Fruit fly (Drosophila melanogaster) S2 (cell line): ENCODE data around the gene mdy.

Experiments
- CG8478 ChIP-seq: fragments of >200 bp; optimal IDR thresholded peaks from 2 replicates; lab custom pipeline; 2018
- CTCF ChIP-seq, 2 experiments: fragments of >200 bp; optimal IDR thresholded peaks; 2 replicates each; lab custom pipeline; 2018

DNA sequence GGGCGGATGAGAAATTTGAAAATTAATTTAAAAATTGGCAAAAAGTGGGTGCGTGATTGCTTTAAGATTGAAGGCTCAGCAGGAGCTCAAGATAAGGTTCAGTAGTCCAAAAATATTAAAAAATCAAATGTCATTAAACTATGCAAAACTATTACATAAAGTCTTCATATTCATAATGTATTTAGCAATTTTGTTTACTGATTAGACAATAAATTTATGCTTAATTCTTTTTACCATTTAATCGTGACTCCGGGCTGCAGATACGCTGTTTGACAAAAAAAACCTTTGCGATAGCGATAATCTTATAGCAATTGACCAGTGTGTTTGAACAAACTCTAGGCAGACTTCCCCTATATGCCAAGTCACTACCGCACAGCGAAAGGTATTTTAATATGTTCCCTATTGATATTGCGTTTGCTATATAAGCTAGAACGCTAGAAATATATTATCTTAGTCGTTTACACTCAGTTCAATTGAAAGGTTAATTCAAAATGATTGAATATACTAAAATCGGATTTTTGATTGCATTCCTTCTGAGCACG is 20.3 kb upstream of the mdy start, which contains the start of gene Ugt37E1:
- no peak for TF ChIP-seq CTCF (optimal IDR thresholded peaks at IDR 0.05; lab: Kevin White, UChicago)
- no peak for TF ChIP-seq CG8478
